Fruit fly (Drosophila melanogaster): Measurements from ENCODE around the gene CG33128.

Gene CG33128

dm6 chr2L:1470009-1470408 lies 23.9 kb upstream of the CG33128 start (continued):
- TF ChIP-seq ERR (GFP tag; optimal IDR thresholded peaks at IDR 0.05) (no peak), ap (GFP tag; IDR thresholded peaks at IDR 0.05) (no peak), hth (optimal IDR thresholded peaks at IDR 0.05) (no peak), BEAF-32 (GFP tag; optimal IDR thresholded peaks at IDR 0.05) (no peak), Sry-δ (GFP tag; optimal IDR thresholded peaks at IDR 0.05) (no peak), ken (GFP tag; IDR thresholded peaks at IDR 0.05) (no peak), CG7928 (GFP tag; optimal IDR thresholded peaks at IDR 0.05) (no peak), Sox100B (GFP tag; optimal IDR thresholded peaks at IDR 0.05) (no peak), p53 (GFP tag; optimal IDR thresholded peaks at IDR 0.05) (no peak), bcd (GFP tag; optimal IDR thresholded peaks at IDR 0.05) (no peak), HLH54F (GFP tag; optimal IDR thresholded peaks at IDR 0.05) (no peak), CG8765 (GFP tag; IDR thresholded peaks at IDR 0.05) (no peak), CG15514 (GFP tag; optimal IDR thresholded peaks at IDR 0.05) (no peak), row (GFP tag; IDR thresholded peaks at IDR 0.05) (peak; percentile 70), ro (GFP tag; IDR thresholded peaks at IDR 0.05) (no peak), CG2875 (GFP tag; optimal IDR thresholded peaks at IDR 0.05) (no peak), MTF-1 (GFP tag; optimal IDR thresholded peaks at IDR 0.05; ENCODE audit: borderline replicate concordance) (no peak), CoRest (tag; optimal IDR thresholded peaks at IDR 0.05) (no peak), kah (GFP tag; optimal IDR thresholded peaks at IDR 0.05) (no peak), slou (GFP tag; optimal IDR thresholded peaks at IDR 0.05) (no peak), CG12071 (GFP tag; optimal IDR thresholded peaks at IDR 0.05) (no peak), slp2 (GFP tag; optimal IDR thresholded peaks at IDR 0.05) (no peak), CG17912 (GFP tag; optimal IDR thresholded peaks at IDR 0.05) (no peak), Taf1 (GFP tag; IDR thresholded peaks at IDR 0.05) (no peak), Usf (GFP tag; optimal IDR thresholded peaks at IDR 0.05) (no peak), CG11695 (GFP tag; IDR thresholded peaks at IDR 0.05) (no peak), Awh (GFP tag; IDR thresholded peaks at IDR 0.05) (no peak), tio (GFP tag; optimal IDR thresholded peaks at IDR 0.05) (no peak), pros (GFP tag; optimal IDR thresholded peaks at IDR 0.05) (peak; percentile 26), CG12744 (GFP tag; optimal IDR thresholded peaks at IDR 0.05) (no peak), Elba2 (GFP tag; optimal IDR thresholded peaks at IDR 0.05) (no peak), stc (GFP tag; IDR thresholded peaks at IDR 0.05) (no peak), odd (GFP tag; optimal IDR thresholded peaks at IDR 0.05) (no peak), HLH3B (GFP tag; IDR thresholded peaks at IDR 0.05) (no peak), kay (GFP tag; optimal IDR thresholded peaks at IDR 0.05) (no peak), CG1832 (GFP tag; optimal IDR thresholded peaks at IDR 0.05) (no peak), tup (GFP tag; optimal IDR thresholded peaks at IDR 0.05) (no peak), tin (GFP tag; optimal IDR thresholded peaks at IDR 0.05) (no peak), H15 (GFP tag; IDR thresholded peaks at IDR 0.05) (no peak), CG10462 (GFP tag; optimal IDR thresholded peaks at IDR 0.05) (no peak), CG12942 (GFP tag; optimal IDR thresholded peaks at IDR 0.05) (no peak), CG7357 (GFP tag; IDR thresholded peaks at IDR 0.05) (no peak), slbo (GFP tag; IDR thresholded peaks at IDR 0.05) (no peak), ato (GFP tag; IDR thresholded peaks at IDR 0.05; ENCODE audit: partially characterized antibody) (no peak), Ptx1 (GFP tag; IDR thresholded peaks at IDR 0.05) (0 out of 2 replicates have a peak, but pooled peaks have one; percentile 16), seq (GFP tag; IDR thresholded peaks at IDR 0.05) (no peak), CG10147 (GFP tag; optimal IDR thresholded peaks at IDR 0.05) (no peak), CG10267 (tag; optimal IDR thresholded peaks at IDR 0.05) (peak; percentile 1), CG7839 (tag; optimal IDR thresholded peaks at IDR 0.05) (peak; percentile 10), CG1647 (GFP tag; optimal IDR thresholded peaks at IDR 0.05) (no peak), CG12299 (tag; optimal IDR thresholded peaks at IDR 0.05) (no peak), ab (GFP tag; optimal IDR thresholded peaks at IDR 0.05) (no peak), CG15479 (GFP tag; optimal IDR thresholded peaks at IDR 0.05) (no peak)
